Worm (Caenorhabditis elegans) whole organism, L1 larva: Measurements from ENCODE around the gene F13E6.1.

ENCODE experiments used
- Y116A8C.19 ChIP-seq: sonication (generic microtip); optimal IDR thresholded peaks from 2 replicates; lab custom pipeline; 2016; ENCODE audit warnings: missing compliant biosample characterization, missing genetic modification characterization, borderline replicate concordance
- ceh-82 ChIP-seq, 3 experiments: fragments of 150-350 bp in 1 of 3; sonication (generic microtip) in 2 of 3; optimal IDR thresholded peaks; 2 replicates each; lab custom pipeline; 2014 to 2017; ENCODE audit warnings: missing biosample characterization in 3 of 3, missing genetic modification characterization in 3 of 3
- irx-1 ChIP-seq: sonication (generic microtip); optimal IDR thresholded peaks from 2 replicates; lab custom pipeline; 2016; ENCODE audit warnings: missing genetic modification characterization, missing compliant biosample characterization
- lin-13 ChIP-seq: fragments of 150-350 bp; optimal IDR thresholded peaks from 2 replicates; lab custom pipeline; 2014; ENCODE audit warnings: missing biosample characterization, missing genetic modification reagents, missing genetic modification characterization
- nhr-11 ChIP-seq: fragments of 150-350 bp; optimal IDR thresholded peaks from 2 replicates; lab custom pipeline; 2014; ENCODE audit warnings: missing biosample characterization, missing genetic modification characterization
- nhr-28 ChIP-seq: fragments of 150-350 bp; optimal IDR thresholded peaks from 2 replicates; lab custom pipeline; 2014; ENCODE audit warnings: missing biosample characterization, missing genetic modification characterization
- nhr-76 ChIP-seq: sonication (generic microtip); optimal IDR thresholded peaks from 2 replicates; lab custom pipeline; 2017; ENCODE audit warnings: missing biosample characterization, missing genetic modification characterization
- pqm-1 ChIP-seq: sonication (generic microtip); optimal IDR thresholded peaks from 3 replicates; lab custom pipeline; 2017; ENCODE audit warnings: missing biosample characterization, missing genetic modification characterization
- snpc-4 ChIP-seq: fragments of 150-350 bp; optimal IDR thresholded peaks from 2 replicates; lab custom pipeline; 2014; ENCODE audit warnings: missing biosample characterization, missing genetic modification characterization
- unc-62 ChIP-seq: fragments of 150-350 bp; optimal IDR thresholded peaks from 2 replicates; lab custom pipeline; 2014; ENCODE audit warnings: missing biosample characterization, missing genetic modification reagents, missing genetic modification characterization
- unc-86 ChIP-seq: sonication (generic microtip); optimal IDR thresholded peaks from 2 replicates; lab custom pipeline; 2016; ENCODE audit warnings: missing genetic modification characterization, missing compliant biosample characterization

DNA sequence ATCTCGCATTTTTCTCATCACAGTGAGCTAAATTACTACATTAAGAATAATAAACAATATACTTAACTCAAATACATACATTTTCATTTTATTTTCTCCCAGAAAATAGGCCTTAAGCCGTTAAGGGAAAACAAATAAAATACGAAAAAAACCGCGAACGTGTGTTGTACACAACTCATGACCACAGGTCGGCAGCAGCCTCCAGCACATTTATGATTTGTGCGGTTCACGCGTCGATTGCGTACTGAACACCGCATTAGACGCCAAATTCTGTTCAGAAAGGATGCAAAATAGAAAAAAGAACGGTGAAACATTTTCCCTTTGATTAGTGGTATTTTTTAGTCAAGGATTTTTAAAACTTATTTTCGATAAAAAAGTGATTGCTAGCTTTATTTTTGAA is 2.3 kb upstream of the F13E6.1 start:
- TF ChIP-seq nhr-28 (tag; lab: Kevin White, UChicago) (no peak), nhr-11 (tag; lab: Kevin White, UChicago) (no peak), Y116A8C.19 (no peak), unc-62 (GFP tag; lab: Kevin White, UChicago) (no peak), unc-86 (tag; lab: Kevin White, UChicago) (no peak), snpc-4 (tag; lab: Kevin White, UChicago) (no peak), nhr-76 (tag; lab: Kevin White, UChicago) (no peak), ceh-82 (tag; optimal IDR thresholded peaks at IDR 0.05; lab: Kevin White, UChicago) (no peak), lin-13 (GFP tag; lab: Kevin White, UChicago) (no peak), irx-1 (tag; lab: Kevin White, UChicago) (no peak), pqm-1 (tag; lab: Kevin White, UChicago) (no peak)
